Fruit fly (Drosophila melanogaster): ENCODE measurements around the gene bbg.

The bbg gene

DNA sequence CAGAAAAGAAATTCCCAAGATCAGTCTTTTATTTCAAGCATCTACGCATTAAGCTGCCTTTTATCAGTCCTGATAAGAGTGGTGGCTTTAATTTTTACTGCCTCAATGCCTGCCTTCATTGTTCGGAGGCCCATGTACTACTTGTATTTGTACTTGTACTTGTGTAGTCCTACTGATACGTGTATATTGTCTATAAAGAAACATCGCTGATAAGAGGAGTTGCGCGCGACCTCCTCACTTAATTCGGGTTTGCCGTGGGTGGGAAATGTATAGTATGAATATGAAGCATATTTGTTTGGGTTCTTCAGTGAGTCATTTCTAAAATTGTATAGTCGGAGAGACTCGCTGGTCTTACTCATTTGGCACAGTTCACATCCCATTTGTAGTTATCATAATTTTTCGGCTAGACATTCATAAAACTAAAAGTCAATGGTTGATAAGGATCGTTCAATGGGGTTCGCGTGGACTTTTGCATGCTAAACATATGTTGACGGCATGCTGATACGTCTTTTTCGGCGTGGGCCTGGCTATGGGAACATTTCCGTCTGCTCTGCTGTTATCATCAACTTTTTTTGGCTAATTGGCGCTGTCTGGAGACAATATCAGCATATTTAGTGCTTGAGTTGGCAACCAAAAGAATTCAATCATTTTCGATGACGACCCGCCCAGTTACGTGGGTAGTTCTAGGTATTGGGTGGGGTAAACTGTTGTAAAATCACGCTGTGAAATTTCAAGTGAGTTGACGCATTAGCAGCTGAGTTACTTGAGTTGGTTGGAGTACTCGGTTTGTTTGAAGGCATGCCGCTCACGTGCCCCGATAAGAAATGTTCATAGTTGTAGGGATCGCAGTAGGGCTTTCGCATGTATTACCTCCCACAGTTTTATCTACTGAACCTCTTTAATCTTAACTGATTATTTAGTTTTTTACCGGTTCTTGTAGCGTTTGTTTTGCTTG lies 12.0 kb upstream of the bbg start:
- TF ChIP-seq CG14655 (GFP tag; optimal IDR thresholded peaks at IDR 0.05), result no peak
- TF ChIP-seq CG13204 (GFP tag; optimal IDR thresholded peaks at IDR 0.05), result no peak
- TF ChIP-seq Snoo (tag; optimal IDR thresholded peaks at IDR 0.05), result no peak
- no peak for TF ChIP-seq Pif1B (GFP tag; optimal IDR thresholded peaks at IDR 0.05)
- TF ChIP-seq CG34367 (tag; optimal IDR thresholded peaks at IDR 0.05), result no peak
- TF ChIP-seq EcR (GFP tag; optimal IDR thresholded peaks at IDR 0.05), result no peak
- TF ChIP-seq CG9948 (tag; optimal IDR thresholded peaks at IDR 0.05), result no peak
- TF ChIP-seq CG15710 (tag; optimal IDR thresholded peaks at IDR 0.05), result no peak
- TF ChIP-seq fd96Ca (GFP tag; IDR thresholded peaks at IDR 0.05), result no peak
- no peak for TF ChIP-seq Ets98B (GFP tag; IDR thresholded peaks at IDR 0.05)
- no peak for TF ChIP-seq CG10348 (GFP tag; IDR thresholded peaks at IDR 0.05)
- no peak for TF ChIP-seq CG8159 (tag; optimal IDR thresholded peaks at IDR 0.05)
- no peak for TF ChIP-seq CG32121 (GFP tag; IDR thresholded peaks at IDR 0.05)
- no peak for TF ChIP-seq CG12605 (GFP tag; IDR thresholded peaks at IDR 0.05)
- no peak for TF ChIP-seq rn (GFP tag; IDR thresholded peaks at IDR 0.05)

dm6 chr3L:14546918-14547533 lies 10.9 kb upstream of the bbg start:
- peak; percentile 0 for TF ChIP-seq EcR (GFP tag; optimal IDR thresholded peaks at IDR 0.05)
- no peak for TF ChIP-seq CG12605 (GFP tag; IDR thresholded peaks at IDR 0.05)

DNA sequence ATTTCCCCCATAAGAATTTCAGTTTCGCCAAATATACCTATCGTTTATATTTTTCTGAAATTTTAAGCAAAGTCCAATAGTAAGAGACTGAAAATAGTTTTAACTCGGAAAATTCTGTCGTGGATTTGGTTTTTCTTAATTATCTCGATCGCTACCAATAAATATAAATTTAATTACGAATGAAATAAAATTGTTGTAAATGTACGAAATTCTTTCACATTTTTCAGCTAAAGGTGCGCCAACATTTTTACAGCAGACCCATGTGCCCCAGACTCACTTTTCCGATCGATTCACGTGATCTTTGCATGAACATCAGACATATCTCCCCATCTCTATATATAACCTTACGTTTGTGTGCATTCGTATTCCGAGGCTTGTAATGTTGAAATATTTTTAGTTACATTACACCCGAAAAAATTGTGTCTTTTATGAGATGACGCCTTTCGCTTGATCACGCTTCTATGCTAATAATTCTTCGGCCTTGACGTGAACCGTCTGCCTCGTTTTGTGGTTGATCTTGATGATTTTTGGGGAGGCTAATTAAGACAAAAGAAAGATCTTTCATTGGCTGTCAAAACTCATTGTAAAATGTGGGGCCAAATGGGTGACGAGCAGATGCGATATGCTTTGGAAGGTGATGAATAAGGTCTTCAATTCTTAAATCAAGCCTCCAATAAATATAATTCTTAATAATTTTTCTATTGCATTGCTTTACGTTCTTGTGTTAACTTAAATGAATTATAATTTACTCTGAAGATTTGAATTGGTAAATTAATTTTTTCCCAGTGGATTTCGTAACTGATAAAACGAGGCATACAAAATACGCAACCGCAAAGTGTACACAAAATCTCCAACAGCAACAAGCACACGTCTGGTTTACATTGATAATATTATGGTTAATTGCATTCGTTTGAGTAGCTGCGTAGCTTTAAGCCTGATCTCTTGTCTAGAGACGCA lies 9.2 kb upstream of the bbg start:
- no peak for TF ChIP-seq EcR (GFP tag; optimal IDR thresholded peaks at IDR 0.05)
- peak; percentile 38 for TF ChIP-seq Snoo (tag; optimal IDR thresholded peaks at IDR 0.05)
- TF ChIP-seq CG12605 (GFP tag; IDR thresholded peaks at IDR 0.05), result no peak
- peak; percentile 31 for TF ChIP-seq CG15710 (tag; optimal IDR thresholded peaks at IDR 0.05)
- TF ChIP-seq Ets98B (GFP tag; IDR thresholded peaks at IDR 0.05), result no peak
- TF ChIP-seq CG14655 (GFP tag; optimal IDR thresholded peaks at IDR 0.05), result peak; percentile 62
- no peak for TF ChIP-seq rn (GFP tag; IDR thresholded peaks at IDR 0.05)
- no peak for TF ChIP-seq fd96Ca (GFP tag; IDR thresholded peaks at IDR 0.05)
- peak; percentile 44 for TF ChIP-seq CG9948 (tag; optimal IDR thresholded peaks at IDR 0.05)
- TF ChIP-seq CG32121 (GFP tag; IDR thresholded peaks at IDR 0.05), result no peak
- no peak for TF ChIP-seq CG4496 (GFP tag; IDR thresholded peaks at IDR 0.05)
- TF ChIP-seq CG8159 (tag; optimal IDR thresholded peaks at IDR 0.05), result peak; percentile 49
- no peak for TF ChIP-seq gl (tag; optimal IDR thresholded peaks at IDR 0.05)
- TF ChIP-seq Pif1A (GFP tag; optimal IDR thresholded peaks at IDR 0.05), result peak; percentile 40
- TF ChIP-seq CG13204 (GFP tag; optimal IDR thresholded peaks at IDR 0.05), result no peak
- no peak for TF ChIP-seq CG34367 (tag; optimal IDR thresholded peaks at IDR 0.05)
- no peak for TF ChIP-seq Pif1B (GFP tag; optimal IDR thresholded peaks at IDR 0.05)
- no peak for TF ChIP-seq CG10348 (GFP tag; IDR thresholded peaks at IDR 0.05)
- peak; percentile 22 for TF ChIP-seq CG8301 (tag; optimal IDR thresholded peaks at IDR 0.05)
- peak; percentile 64 for TF ChIP-seq D1 (tag; optimal IDR thresholded peaks at IDR 0.05)
- peak; percentile 25 for TF ChIP-seq CG17806 (tag; optimal IDR thresholded peaks at IDR 0.05)

DNA sequence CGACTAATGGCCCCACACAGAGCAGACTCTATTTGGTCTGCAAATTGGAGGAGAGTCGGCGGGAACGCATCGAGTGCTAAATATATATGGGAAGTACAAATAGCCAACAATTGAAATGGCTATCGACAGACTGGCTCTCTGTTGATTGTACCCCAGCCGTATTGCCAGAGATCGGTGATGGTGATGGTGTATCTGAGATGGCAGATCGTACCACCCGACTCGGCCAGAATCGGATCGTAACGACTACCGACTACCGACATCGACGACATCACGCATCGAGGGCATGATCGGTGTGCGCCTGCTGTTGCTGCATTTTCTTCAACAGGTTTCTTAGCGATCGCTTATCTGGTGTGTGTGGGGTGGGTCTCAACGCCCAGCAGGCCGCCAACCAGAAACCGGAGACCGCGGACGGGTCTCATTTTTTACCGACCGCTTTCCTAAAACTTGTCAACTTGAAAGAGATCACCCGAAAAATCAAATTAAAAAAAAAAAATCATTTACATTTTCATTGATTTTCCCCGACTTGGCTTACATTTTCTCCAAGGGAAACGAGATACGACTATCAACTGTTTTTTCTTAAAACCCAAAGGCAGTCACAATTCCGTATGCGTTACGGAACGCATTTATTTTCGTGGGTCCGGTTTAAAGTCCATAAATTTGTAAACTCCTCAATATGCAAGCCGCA lies 8.0 kb upstream of the bbg start:
- TF ChIP-seq CG15710 (tag; optimal IDR thresholded peaks at IDR 0.05) (peak; percentile 64), CG9948 (tag; optimal IDR thresholded peaks at IDR 0.05) (peak; percentile 31), Ets98B (GFP tag; IDR thresholded peaks at IDR 0.05) (peak; percentile 70), gl (tag; optimal IDR thresholded peaks at IDR 0.05) (peak; percentile 86), CG10348 (GFP tag; IDR thresholded peaks at IDR 0.05) (no peak), CG13204 (GFP tag; optimal IDR thresholded peaks at IDR 0.05) (peak; percentile 61), CG17806 (tag; optimal IDR thresholded peaks at IDR 0.05) (peak; percentile 59), CG12605 (GFP tag; IDR thresholded peaks at IDR 0.05) (peak; percentile 12; the same call in 1 of the 2 replicates), CG8159 (tag; optimal IDR thresholded peaks at IDR 0.05) (peak; percentile 69), CG14655 (GFP tag; optimal IDR thresholded peaks at IDR 0.05) (peak; percentile 75), Pif1B (GFP tag; optimal IDR thresholded peaks at IDR 0.05) (peak; percentile 45), D1 (tag; optimal IDR thresholded peaks at IDR 0.05) (no peak), rn (GFP tag; IDR thresholded peaks at IDR 0.05) (0 out of 2 replicates have a peak, but pooled peaks have one; percentile 25), CG34367 (tag; optimal IDR thresholded peaks at IDR 0.05) (peak; percentile 68), CG8301 (tag; optimal IDR thresholded peaks at IDR 0.05) (peak; percentile 45), Snoo (tag; optimal IDR thresholded peaks at IDR 0.05) (no peak), CG32121 (GFP tag; IDR thresholded peaks at IDR 0.05) (peak; percentile 67), CG4496 (GFP tag; IDR thresholded peaks at IDR 0.05) (peak; percentile 85; the same call in 2 of the 3 replicates), Pif1A (GFP tag; optimal IDR thresholded peaks at IDR 0.05) (peak; percentile 70), fd96Ca (GFP tag; IDR thresholded peaks at IDR 0.05) (no peak), EcR (GFP tag; optimal IDR thresholded peaks at IDR 0.05) (peak; percentile 21)
